Fruit fly (Drosophila melanogaster): ENCODE data around the gene nyo.

The nyo gene

DNA sequence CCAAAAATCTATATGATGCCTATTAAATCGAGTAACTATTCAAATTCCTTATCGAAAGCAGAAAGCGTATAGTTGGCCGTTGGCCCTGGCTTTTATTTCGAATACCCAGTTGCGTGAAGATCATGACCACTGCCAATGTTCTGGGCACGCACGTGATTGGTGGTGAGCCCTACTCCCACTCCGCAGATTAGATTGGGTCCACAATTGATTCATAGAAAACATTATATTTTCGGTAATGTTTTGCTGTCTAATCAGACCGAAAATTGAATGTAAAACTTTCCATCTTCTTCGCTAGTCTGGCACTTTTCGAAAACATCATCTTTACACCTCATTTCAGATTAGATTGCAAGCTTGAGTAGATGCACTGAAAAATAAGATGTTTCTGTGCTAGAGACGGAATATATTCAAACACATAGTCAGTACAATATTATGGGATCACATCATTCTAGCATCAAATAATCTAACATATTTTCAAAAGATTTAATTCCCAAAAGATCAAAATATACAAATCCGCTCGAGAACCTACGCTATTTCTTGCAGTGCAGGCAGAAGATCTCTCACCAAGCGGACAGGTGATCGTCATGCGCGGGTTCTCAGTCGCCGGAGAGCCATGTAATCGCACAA, 49.5 kb downstream of the nyo start, which contains the start of gene CG1774 (continued):
- TF ChIP-seq Six4 (GFP tag; optimal IDR thresholded peaks at IDR 0.05) (peak; percentile 37), otp (GFP tag; IDR thresholded peaks at IDR 0.05) (peak; percentile 66; the same call in 2 of the 3 replicates), row (GFP tag; IDR thresholded peaks at IDR 0.05) (peak; percentile 89), MESR4 (GFP tag; optimal IDR thresholded peaks at IDR 0.05) (no peak), CG7928 (GFP tag; optimal IDR thresholded peaks at IDR 0.05) (peak; percentile 35), GATAe (GFP tag; conservative IDR thresholded peaks at IDR 0.05) (peak; percentile 51; the same call in 1 of the 2 replicates), shn (GFP tag; optimal IDR thresholded peaks at IDR 0.05) (peak; percentile 22), CG2129 (GFP tag; IDR thresholded peaks at IDR 0.05; ENCODE audit: partially characterized antibody) (no peak), Abd-B (GFP tag; optimal IDR thresholded peaks at IDR 0.05) (no peak), al (GFP tag; IDR thresholded peaks at IDR 0.05) (peak; percentile 81), Dip2 (GFP tag; IDR thresholded peaks at IDR 0.05) (no peak), Dbx (GFP tag; IDR thresholded peaks at IDR 0.05) (peak; percentile 90), CG10267 (tag; optimal IDR thresholded peaks at IDR 0.05) (peak; percentile 57), ranshi (GFP tag; IDR thresholded peaks at IDR 0.05) (peak; percentile 75), sr (GFP tag; IDR thresholded peaks at IDR 0.05) (no peak), CG6175 (GFP tag; IDR thresholded peaks at IDR 0.05) (peak; percentile 61; the same call in 2 of the 3 replicates), CG8281 (tag; optimal IDR thresholded peaks at IDR 0.05) (peak; percentile 43), CG7357 (GFP tag; IDR thresholded peaks at IDR 0.05) (no peak), tup (GFP tag; optimal IDR thresholded peaks at IDR 0.05) (peak; percentile 24), rib (GFP tag; IDR thresholded peaks at IDR 0.05) (peak; percentile 87), esg (GFP tag; conservative IDR thresholded peaks at IDR 0.05) (peak; percentile 60; the same call in 1 of the 2 replicates), CG10979 (tag; optimal IDR thresholded peaks at IDR 0.05) (peak; percentile 65), NFAT (GFP tag; IDR thresholded peaks at IDR 0.05) (peak; percentile 74), CG11398 (GFP tag; optimal IDR thresholded peaks at IDR 0.05) (peak; percentile 34), ind (GFP tag; optimal IDR thresholded peaks at IDR 0.05) (peak; percentile 81), sna (GFP tag; IDR thresholded peaks at IDR 0.05; ENCODE audit: partially characterized antibody) (no peak), trh (GFP tag; optimal IDR thresholded peaks at IDR 0.05) (no peak), CG7839 (tag; optimal IDR thresholded peaks at IDR 0.05) (peak; percentile 85), Ptx1 (GFP tag; IDR thresholded peaks at IDR 0.05) (peak; percentile 85), zen (tag; optimal IDR thresholded peaks at IDR 0.05) (peak; percentile 53), btn (GFP tag; optimal IDR thresholded peaks at IDR 0.05) (peak; percentile 36), Sox102F (GFP tag; optimal IDR thresholded peaks at IDR 0.05) (no peak), CHES-1-like (GFP tag; optimal IDR thresholded peaks at IDR 0.05) (peak; percentile 82), CG18599 (GFP tag; optimal IDR thresholded peaks at IDR 0.05) (peak; percentile 95), CG6791 (GFP tag; IDR thresholded peaks at IDR 0.05; ENCODE audit: partially characterized antibody) (no peak), Max (GFP tag; optimal IDR thresholded peaks at IDR 0.05) (peak; percentile 68), pnt (GFP tag; optimal IDR thresholded peaks at IDR 0.05) (peak; percentile 64), CG3281 (GFP tag; optimal IDR thresholded peaks at IDR 0.05) (peak; percentile 90), corto (GFP tag; optimal IDR thresholded peaks at IDR 0.05) (peak; percentile 84), gsb-n (tag; optimal IDR thresholded peaks at IDR 0.05) (no peak), CG18619 (GFP tag; optimal IDR thresholded peaks at IDR 0.05) (peak; percentile 71), B-H2 (GFP tag; optimal IDR thresholded peaks at IDR 0.05) (peak; percentile 62), CG10209 (GFP tag; optimal IDR thresholded peaks at IDR 0.05) (peak; percentile 77), grn (GFP tag; optimal IDR thresholded peaks at IDR 0.05) (peak; percentile 23), cato (GFP tag; optimal IDR thresholded peaks at IDR 0.05; ENCODE audit: borderline replicate concordance) (peak; percentile 17), slp2 (GFP tag; optimal IDR thresholded peaks at IDR 0.05) (peak; percentile 63), CG4820 (GFP tag; optimal IDR thresholded peaks at IDR 0.05) (peak; percentile 58), ato (GFP tag; IDR thresholded peaks at IDR 0.05; ENCODE audit: partially characterized antibody) (no peak), CG7963 (GFP tag; IDR thresholded peaks at IDR 0.05; ENCODE audit: partially characterized antibody) (no peak)

Measured in whole organism, embryonic.